Worm (Caenorhabditis elegans): ENCODE results near the gene sfxn-1.5.

The sfxn-1.5 gene

ce11 chrX:11687836-11688319, 26.4 kb upstream of the sfxn-1.5 start, which contains the start of gene C44C10.7:
Gene C44C10.7 (minus strand): TSS chrX:11688269.
- TF ChIP-seq sea-1 (GFP tag; conservative IDR thresholded peaks at IDR 0.05) (no peak), hnd-1 (tag; optimal IDR thresholded peaks at IDR 0.05) (no peak), ceh-13 (GFP tag; optimal IDR thresholded peaks at IDR 0.05) (no peak), hmbx-1 (tag; optimal IDR thresholded peaks at IDR 0.05) (no peak), ets-7 (tag; optimal IDR thresholded peaks at IDR 0.05) (no peak), tbx-37 (GFP tag; conservative IDR thresholded peaks at IDR 0.05) (no peak), aly-1 (tag; optimal IDR thresholded peaks at IDR 0.05) (no peak), tra-4 (tag; optimal IDR thresholded peaks at IDR 0.05) (no peak)

- no peak for TF ChIP-seq hmg-4 (GFP tag; optimal IDR thresholded peaks at IDR 0.05)
Measured at ce11 chrX:11684261-11684660, 22.8 kb upstream of the sfxn-1.5 start, which contains the start of gene hnd-1. Gene hnd-1 (plus strand): TSS chrX:11684561.

ce11 chrX:11680851-11681250, 19.4 kb upstream of the sfxn-1.5 start, which contains the start of gene T04F8.7:
Gene T04F8.7 (minus strand): TSS chrX:11680980.
- no peak for TF ChIP-seq ama-1 (optimal IDR thresholded peaks at IDR 0.05)

- TF ChIP-seq tra-4 (tag; optimal IDR thresholded peaks at IDR 0.05) (no peak), ets-7 (tag; optimal IDR thresholded peaks at IDR 0.05) (no peak), ceh-36 (tag; optimal IDR thresholded peaks at IDR 0.05) (no peak), hmg-4 (GFP tag; optimal IDR thresholded peaks at IDR 0.05) (no peak), tbx-11 (GFP tag; IDR thresholded peaks at IDR 0.05) (no peak), hmbx-1 (tag; optimal IDR thresholded peaks at IDR 0.05) (no peak), ceh-13 (GFP tag; optimal IDR thresholded peaks at IDR 0.05) (no peak), pes-1 (GFP tag; IDR thresholded peaks at IDR 0.05) (no peak), F13C5.2 (tag; optimal IDR thresholded peaks at IDR 0.05) (no peak), flt-1 (GFP tag; IDR thresholded peaks at IDR 0.05) (no peak), scrt-1 (GFP tag; IDR thresholded peaks at IDR 0.05) (no peak), B0310.2 (tag; optimal IDR thresholded peaks at IDR 0.05) (no peak), ama-1 (optimal IDR thresholded peaks at IDR 0.05) (no peak), aly-1 (tag; optimal IDR thresholded peaks at IDR 0.05) (no peak), hnd-1 (tag; optimal IDR thresholded peaks at IDR 0.05) (no peak), sea-1 (GFP tag; conservative IDR thresholded peaks at IDR 0.05) (no peak), tbx-37 (GFP tag; conservative IDR thresholded peaks at IDR 0.05) (no peak)
Measured at ce11 chrX:11679211-11679977, 17.9 kb upstream of the sfxn-1.5 start.

- TF ChIP-seq hmbx-1 (tag; optimal IDR thresholded peaks at IDR 0.05) (no peak), sea-1 (GFP tag; conservative IDR thresholded peaks at IDR 0.05) (0 out of 2 replicates have a peak, but pooled peaks have one; percentile 23)
Measured at ce11 chrX:11675573-11675972, 14.1 kb upstream of the sfxn-1.5 start.

- no peak for TF ChIP-seq ceh-36 (tag; optimal IDR thresholded peaks at IDR 0.05)
- TF ChIP-seq pes-1 (GFP tag; IDR thresholded peaks at IDR 0.05), result no peak
- no peak for TF ChIP-seq flt-1 (GFP tag; IDR thresholded peaks at IDR 0.05)
- TF ChIP-seq hnd-1 (tag; optimal IDR thresholded peaks at IDR 0.05), result no peak
Measured at ce11 chrX:11673063-11673759, 11.8 kb upstream of the sfxn-1.5 start.

ce11 chrX:11666545-11667177, 5.2 kb upstream of the sfxn-1.5 start, which contains the start of gene noca-2:
Gene noca-2 (plus strand): TSS chrX:11667127.
- TF ChIP-seq ceh-36 (tag; optimal IDR thresholded peaks at IDR 0.05), result no peak
- no peak for TF ChIP-seq ets-7 (tag; optimal IDR thresholded peaks at IDR 0.05)
- TF ChIP-seq pes-1 (GFP tag; IDR thresholded peaks at IDR 0.05), result no peak
- TF ChIP-seq sea-1 (GFP tag; conservative IDR thresholded peaks at IDR 0.05), result no peak
- peak; percentile 12 for TF ChIP-seq hnd-1 (tag; optimal IDR thresholded peaks at IDR 0.05)
- no peak for TF ChIP-seq flt-1 (GFP tag; IDR thresholded peaks at IDR 0.05)
- peak; percentile 64 for TF ChIP-seq hmg-4 (GFP tag; optimal IDR thresholded peaks at IDR 0.05)
- no peak for TF ChIP-seq hmbx-1 (tag; optimal IDR thresholded peaks at IDR 0.05)
- no peak for TF ChIP-seq tbx-37 (GFP tag; conservative IDR thresholded peaks at IDR 0.05)

ce11 chrX:11665522-11666017, 4.1 kb upstream of the sfxn-1.5 start:
- no peak for TF ChIP-seq scrt-1 (GFP tag; IDR thresholded peaks at IDR 0.05)
- TF ChIP-seq tbx-37 (GFP tag; conservative IDR thresholded peaks at IDR 0.05), result no peak
- no peak for TF ChIP-seq ceh-13 (GFP tag; optimal IDR thresholded peaks at IDR 0.05)
- no peak for TF ChIP-seq F13C5.2 (tag; optimal IDR thresholded peaks at IDR 0.05)
- no peak for TF ChIP-seq aly-1 (tag; optimal IDR thresholded peaks at IDR 0.05)
- no peak for TF ChIP-seq flt-1 (GFP tag; IDR thresholded peaks at IDR 0.05)
- TF ChIP-seq hmg-4 (GFP tag; optimal IDR thresholded peaks at IDR 0.05), result no peak
- no peak for TF ChIP-seq pes-1 (GFP tag; IDR thresholded peaks at IDR 0.05)
- TF ChIP-seq tra-4 (tag; optimal IDR thresholded peaks at IDR 0.05), result no peak
- TF ChIP-seq sea-1 (GFP tag; conservative IDR thresholded peaks at IDR 0.05), result no peak
- no peak for TF ChIP-seq tbx-11 (GFP tag; IDR thresholded peaks at IDR 0.05)
- TF ChIP-seq ceh-36 (tag; optimal IDR thresholded peaks at IDR 0.05), result no peak

Data from whole organism, early embryonic.